Fruit fly (Drosophila melanogaster): ENCODE data around the gene CG5805.

DNA sequence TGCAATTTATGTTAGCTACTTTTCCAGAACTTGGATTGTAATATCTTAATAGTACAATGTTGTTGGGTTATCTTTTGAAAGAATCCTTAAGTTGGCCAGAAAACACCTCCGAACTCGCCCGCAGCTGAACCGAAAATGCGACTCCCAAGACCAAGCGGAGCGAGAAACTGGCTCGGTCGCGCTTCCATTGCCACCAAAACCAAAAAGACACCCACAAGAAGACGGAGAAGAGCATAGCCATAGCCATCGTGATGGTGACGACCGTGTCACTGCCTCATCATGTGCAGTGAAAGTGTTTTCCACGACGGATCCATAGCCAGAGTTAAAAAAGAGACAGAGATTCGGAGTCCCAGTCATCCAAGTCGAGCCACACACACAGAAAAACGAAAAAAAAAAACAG is 2.8 kb upstream of the CG5805 start, which contains the start of gene CG13634:
- TF ChIP-seq CG14711 (tag; optimal IDR thresholded peaks at IDR 0.05): no peak
- TF ChIP-seq ovo (GFP tag; optimal IDR thresholded peaks at IDR 0.05): no peak
- no peak for TF ChIP-seq kay (GFP tag; ENCODE audit: borderline replicate concordance)
- TF ChIP-seq CG33017 (tag; optimal IDR thresholded peaks at IDR 0.05): no peak
- no peak for TF ChIP-seq Clk (GFP tag; optimal IDR thresholded peaks at IDR 0.05)
- no peak for TF ChIP-seq CG7101 (tag; optimal IDR thresholded peaks at IDR 0.05)
- no peak for TF ChIP-seq tj (GFP tag; optimal IDR thresholded peaks at IDR 0.05)
- TF ChIP-seq bab1 (GFP tag; optimal IDR thresholded peaks at IDR 0.05): no peak
- no peak for TF ChIP-seq cic (GFP tag; optimal IDR thresholded peaks at IDR 0.05)
- no peak for TF ChIP-seq toe (GFP tag; optimal IDR thresholded peaks at IDR 0.05)
- no peak for TF ChIP-seq pad (GFP tag; optimal IDR thresholded peaks at IDR 0.05)
